Fruit fly (Drosophila melanogaster) whole organism, wandering third instar larva: ENCODE measurements around the gene NijA.

ENCODE experiments used
- CG9705 ChIP-seq: fragments of 200-800 bp; sonication (Bioruptor generic); optimal IDR thresholded peaks from 2 replicates; lab custom pipeline; 2018; ENCODE audit warnings: missing biosample characterization, mild to moderate bottlenecking, missing genetic modification characterization
- Dif ChIP-seq: fragments of 200-275, 200-300 bp; sonication (Bioruptor generic); optimal IDR thresholded peaks from 2 replicates; lab custom pipeline; 2018; ENCODE audit warnings: missing biosample characterization, missing genetic modification characterization; ENCODE audit not compliant: partially characterized antibody
- GATAd ChIP-seq: sonication (Bioruptor generic); optimal IDR thresholded peaks from 2 replicates; lab custom pipeline; 2016; ENCODE audit warnings: missing biosample characterization, missing genetic modification characterization
- HLH106 ChIP-seq: fragments of 200-800 bp; optimal IDR thresholded peaks from 3 replicates; lab custom pipeline; 2019; ENCODE audit warnings: missing biosample characterization, mild to moderate bottlenecking, missing genetic modification characterization, moderate library complexity
- Myc ChIP-seq: fragments of >200 bp; optimal IDR thresholded peaks from 2 replicates; lab custom pipeline; 2017
- OdsH ChIP-seq: fragments of 200-800 bp; sonication (Bioruptor generic); optimal IDR thresholded peaks from 2 replicates; lab custom pipeline; 2016; ENCODE audit warnings: missing biosample characterization, mild to moderate bottlenecking, missing genetic modification characterization
- br ChIP-seq: fragments of 200-800 bp; sonication (Bioruptor generic); optimal IDR thresholded peaks from 2 replicates; lab custom pipeline; 2016; ENCODE audit warnings: missing biosample characterization, missing genetic modification characterization
- dl ChIP-seq, 2 experiments: fragments of 175-275, 200-275 bp in 1 of 2; fragments of 200-275 bp in 1 of 2; sonication (Bioruptor generic); optimal IDR thresholded peaks; lab custom pipeline; 2018; ENCODE audit warnings: mild to moderate bottlenecking in 2 of 2, missing biosample characterization in 2 of 2, missing genetic modification characterization in 2 of 2, moderate library complexity in 2 of 2; ENCODE audit not compliant: partially characterized antibody in 2 of 2, insufficient read depth in 1 of 2
- foxo ChIP-seq, 2 experiments: fragments of 200-800 bp; sonication (Bioruptor generic); optimal IDR thresholded peaks; 2 replicates in 1 of 2; 3 replicates in 1 of 2; lab custom pipeline; 2016 to 2017; ENCODE audit warnings: missing biosample characterization in 2 of 2, missing genetic modification characterization in 2 of 2
- h ChIP-seq: fragments of 200-800 bp; sonication (Bioruptor generic); optimal IDR thresholded peaks from 3 replicates; lab custom pipeline; 2016; ENCODE audit warnings: missing biosample characterization, mild to moderate bottlenecking, missing genetic modification characterization
- rgr ChIP-seq: fragments of 200-800 bp; sonication (Bioruptor generic); optimal IDR thresholded peaks from 3 replicates; lab custom pipeline; 2016; ENCODE audit warnings: missing biosample characterization, mild to moderate bottlenecking, missing genetic modification characterization
- sage ChIP-seq: fragments of 200-800 bp; sonication (Bioruptor generic); optimal IDR thresholded peaks from 2 replicates; lab custom pipeline; 2016; ENCODE audit warnings: missing biosample characterization, mild to moderate bottlenecking, missing genetic modification characterization
- usp ChIP-seq: fragments of >200 bp; optimal IDR thresholded peaks from 2 replicates; lab custom pipeline; 2017; ENCODE audit warnings: missing biosample characterization, missing genetic modification characterization

dm6 chr3L:10664511-10665062 lies 32.1 kb downstream of the NijA start, which contains the start of gene simj:
- no peak for TF ChIP-seq GATAd (GFP tag; lab: Kevin White, UChicago)
- peak; percentile 81 for TF ChIP-seq h
- TF ChIP-seq usp (GFP tag; lab: Kevin White, UChicago): no peak
- no peak for TF ChIP-seq dl (GFP tag; optimal IDR thresholded peaks at IDR 0.05; lab: Kevin White, UChicago; ENCODE audit: insufficient read depth in 1 of 2, partially characterized antibody in 2 of 2)
- TF ChIP-seq OdsH (GFP tag; lab: Kevin White, UChicago): peak; percentile 53
- no peak for TF ChIP-seq CG9705 (GFP tag; lab: Kevin White, UChicago)
- TF ChIP-seq rgr: peak; percentile 61
- TF ChIP-seq HLH106 (tag; lab: Kevin White, UChicago): peak; percentile 31
- TF ChIP-seq Dif (GFP tag; lab: Kevin White, UChicago): peak; percentile 25
- peak in 1 of 2 experiments; percentile 51 for TF ChIP-seq foxo (GFP tag; optimal IDR thresholded peaks at IDR 0.05; lab: Kevin White, UChicago)
- TF ChIP-seq sage (GFP tag; lab: Kevin White, UChicago): no peak
- TF ChIP-seq br (GFP tag; lab: Kevin White, UChicago): peak; percentile 62
- TF ChIP-seq Myc (lab: Kevin White, UChicago): peak; percentile 65
